Worm (Caenorhabditis elegans) whole organism, L4 larva: ENCODE data around the gene tra-1.

Experiments
- D1046.2 ChIP-seq: fragments of 200-800 bp; sonication (Bioruptor generic); IDR thresholded peaks from 2 replicates; pipeline ENCODE4 v1.3.6; 2022; ENCODE audit warnings: missing genetic modification characterization, missing compliant biosample characterization
- F26F4.8 ChIP-seq: fragments of 200-800 bp; sonication (Bioruptor generic); conservative IDR thresholded peaks from 2 replicates; pipeline ENCODE4 v1.3.6; 2022; ENCODE audit warnings: missing genetic modification characterization, missing compliant biosample characterization
- F37D6.2 ChIP-seq: sonication (generic microtip); optimal IDR thresholded peaks from 2 replicates; lab custom pipeline; 2016; ENCODE audit warnings: mild to moderate bottlenecking, missing genetic modification characterization, missing compliant biosample characterization
- R02D3.7 ChIP-seq: fragments of 150-350 bp; sonication (generic microtip); optimal IDR thresholded peaks from 3 replicates; lab custom pipeline; 2014; ENCODE audit warnings: missing biosample characterization, missing genetic modification characterization
- T20F7.1 ChIP-seq: fragments of 200-800 bp; sonication (Bioruptor generic); optimal IDR thresholded peaks from 2 replicates; lab custom pipeline; 2018; ENCODE audit warnings: mild to moderate bottlenecking, missing genetic modification characterization, missing compliant biosample characterization
- T26A8.4 ChIP-seq: fragments of 200-800 bp; sonication (Bioruptor generic); IDR thresholded peaks from 2 replicates; pipeline ENCODE4 v1.3.6; 2022; ENCODE audit warnings: missing genetic modification characterization, missing compliant biosample characterization
- ZK337.2 ChIP-seq: fragments of 200-800 bp; sonication (Bioruptor generic); IDR thresholded peaks from 2 replicates; pipeline ENCODE4 v1.3.6; 2022; ENCODE audit warnings: missing genetic modification reagents, missing genetic modification characterization, missing compliant biosample characterization
- attf-4 ChIP-seq: sonication (generic microtip); optimal IDR thresholded peaks from 3 replicates; lab custom pipeline; 2017; ENCODE audit warnings: missing biosample characterization, missing genetic modification characterization
- ceh-20 ChIP-seq: fragments of 200-800 bp; sonication (Bioruptor generic); IDR thresholded peaks from 2 replicates; pipeline ENCODE4 v1.3.6; 2022; ENCODE audit warnings: missing genetic modification reagents, missing genetic modification characterization, missing compliant biosample characterization
- ceh-32 ChIP-seq: sonication (generic microtip); optimal IDR thresholded peaks from 2 replicates; lab custom pipeline; 2016; ENCODE audit warnings: mild to moderate bottlenecking, missing genetic modification characterization, missing compliant biosample characterization; ENCODE audit not compliant: poor library complexity
- ceh-44 ChIP-seq: fragments of 200-800 bp; sonication (Bioruptor generic); IDR thresholded peaks from 2 replicates; pipeline ENCODE4 v1.3.6; 2022; ENCODE audit warnings: missing genetic modification reagents, missing genetic modification characterization, missing compliant biosample characterization
- ceh-62 ChIP-seq: sonication (generic microtip); optimal IDR thresholded peaks from 2 replicates; lab custom pipeline; 2017; ENCODE audit warnings: missing biosample characterization, missing genetic modification characterization
- ceh-82 ChIP-seq: sonication (generic microtip); optimal IDR thresholded peaks from 2 replicates; lab custom pipeline; 2017; ENCODE audit warnings: missing biosample characterization, missing genetic modification characterization
- ctbp-1 ChIP-seq: fragments of 200-800 bp; sonication (Bioruptor generic); IDR thresholded peaks from 2 replicates; pipeline ENCODE4 v1.3.6; 2022; ENCODE audit warnings: missing genetic modification reagents, missing genetic modification characterization, missing compliant biosample characterization
- daf-19 ChIP-seq: fragments of 200-800 bp; sonication (Bioruptor generic); conservative IDR thresholded peaks from 2 replicates; pipeline ENCODE4 v1.3.6; 2022; ENCODE audit warnings: missing genetic modification characterization, missing compliant biosample characterization
- daf-8 ChIP-seq: fragments of 200-800 bp; sonication (Bioruptor generic); IDR thresholded peaks from 2 replicates; pipeline ENCODE4 v1.3.6; 2022; ENCODE audit warnings: missing genetic modification characterization, missing compliant biosample characterization
- dpl-1 ChIP-seq: fragments of 150-350 bp; optimal IDR thresholded peaks from 2 replicates; lab custom pipeline; 2014; ENCODE audit warnings: missing biosample characterization, missing genetic modification reagents, missing genetic modification characterization
- egl-43 ChIP-seq: fragments of 200-800 bp; sonication (Bioruptor generic); IDR thresholded peaks from 2 replicates; pipeline ENCODE4 v1.3.6; 2022; ENCODE audit warnings: missing genetic modification reagents, missing genetic modification characterization, missing compliant biosample characterization
- fkh-10 ChIP-seq: fragments of 150-350 bp; optimal IDR thresholded peaks from 2 replicates; lab custom pipeline; 2014; ENCODE audit warnings: missing biosample characterization, missing genetic modification reagents, missing genetic modification characterization
- gei-8 ChIP-seq: fragments of 200-800 bp; sonication (Bioruptor generic); optimal IDR thresholded peaks from 2 replicates; lab custom pipeline; 2018; ENCODE audit warnings: mild to moderate bottlenecking, missing genetic modification characterization, missing compliant biosample characterization
- hif-1 ChIP-seq, 2 experiments: sonication (generic microtip); optimal IDR thresholded peaks; 2 replicates each; lab custom pipeline; 2016 to 2017; ENCODE audit warnings: missing compliant biosample characterization in 2 of 2, missing genetic modification characterization in 2 of 2, missing genetic modification reagents in 2 of 2, missing genotype in 2 of 2, mild to moderate bottlenecking in 1 of 2
- hlh-11 ChIP-seq: fragments of 200-800 bp; sonication (Bioruptor generic); optimal IDR thresholded peaks from 2 replicates; lab custom pipeline; 2018; ENCODE audit warnings: mild to moderate bottlenecking, missing genetic modification characterization, missing compliant biosample characterization
- hlh-30 ChIP-seq: sonication (generic microtip); optimal IDR thresholded peaks from 2 replicates; lab custom pipeline; 2017; ENCODE audit warnings: antibody characterized with exemption, mild to moderate bottlenecking, missing genetic modification characterization, missing compliant biosample characterization; ENCODE audit not compliant: insufficient read depth
- hmg-1.1 ChIP-seq: fragments of 200-800 bp; sonication (Bioruptor generic); IDR thresholded peaks from 2 replicates; pipeline ENCODE4 v1.3.6; 2022; ENCODE audit warnings: missing genetic modification reagents, missing genetic modification characterization, missing compliant biosample characterization
- lim-7 ChIP-seq: fragments of 200-800 bp; sonication (Bioruptor generic); IDR thresholded peaks from 2 replicates; pipeline ENCODE4 v1.3.6; 2022; ENCODE audit warnings: missing genetic modification characterization, missing compliant biosample characterization
- lin-38 ChIP-seq: fragments of 200-800 bp; sonication (Bioruptor generic); IDR thresholded peaks from 2 replicates; pipeline ENCODE4 v1.3.6; 2022; ENCODE audit warnings: missing genetic modification reagents, missing genetic modification characterization, missing compliant biosample characterization
- lir-3 ChIP-seq: sonication (generic microtip); optimal IDR thresholded peaks from 2 replicates; lab custom pipeline; 2016; ENCODE audit warnings: mild to moderate bottlenecking, missing genetic modification characterization, missing compliant biosample characterization
- mdl-1 ChIP-seq, 2 experiments: fragments of 150-350 bp in 1 of 2; sonication (generic microtip) in 1 of 2; optimal IDR thresholded peaks; 2 replicates each; lab custom pipeline; 2014 to 2017; ENCODE audit warnings: missing biosample characterization in 2 of 2, missing genetic modification characterization in 2 of 2
- mdt-29 ChIP-seq: fragments of 200-800 bp; sonication (Bioruptor generic); IDR thresholded peaks from 2 replicates; pipeline ENCODE4 v1.3.6; 2022; ENCODE audit warnings: missing genetic modification reagents, missing genetic modification characterization, missing compliant biosample characterization
- mep-1 ChIP-seq: fragments of 150-350 bp; sonication (generic microtip); optimal IDR thresholded peaks from 3 replicates; lab custom pipeline; 2014; ENCODE audit warnings: missing biosample characterization, missing genetic modification characterization
- mxl-2 ChIP-seq: fragments of 200-800 bp; sonication (Bioruptor generic); conservative IDR thresholded peaks from 2 replicates; pipeline ENCODE4 v1.3.6; 2022; ENCODE audit warnings: missing genetic modification reagents, missing genetic modification characterization, missing compliant biosample characterization
- mxl-3 ChIP-seq: fragments of 200-800 bp; sonication (Bioruptor generic); optimal IDR thresholded peaks from 2 replicates; lab custom pipeline; 2018; ENCODE audit warnings: mild to moderate bottlenecking, missing genetic modification characterization, missing compliant biosample characterization
- nhr-25 ChIP-seq: sonication (generic microtip); optimal IDR thresholded peaks from 2 replicates; lab custom pipeline; 2017; ENCODE audit warnings: missing genetic modification characterization, mild to moderate bottlenecking, missing compliant biosample characterization, antibody characterized with exemption, moderate library complexity, borderline replicate concordance; ENCODE audit not compliant: insufficient read depth
- nhr-28 ChIP-seq: fragments of 150-350 bp; optimal IDR thresholded peaks from 2 replicates; lab custom pipeline; 2014; ENCODE audit warnings: missing biosample characterization, missing genetic modification characterization
- nhr-48 ChIP-seq: sonication (generic microtip); optimal IDR thresholded peaks from 2 replicates; lab custom pipeline; 2016; ENCODE audit warnings: mild to moderate bottlenecking, missing genetic modification characterization, missing compliant biosample characterization
- nhr-77 ChIP-seq: fragments of 150-350 bp; optimal IDR thresholded peaks from 2 replicates; lab custom pipeline; 2014; ENCODE audit warnings: missing biosample characterization, missing genetic modification characterization
- pha-4 ChIP-seq, 2 experiments: fragments of 150-350 bp in 1 of 2; fragments of 200-800 bp in 1 of 2; sonication (Bioruptor generic) in 1 of 2; IDR thresholded peaks in 1 of 2; optimal IDR thresholded peaks in 1 of 2; 2 replicates each; pipeline versions ENCODE4 v1.3.6 to Lab custom; 2014 to 2022; ENCODE audit warnings: missing genetic modification characterization in 2 of 2, missing genetic modification reagents in 2 of 2, missing biosample characterization in 1 of 2, missing compliant biosample characterization in 1 of 2
- rbr-2 ChIP-seq: sonication (generic microtip); optimal IDR thresholded peaks from 2 replicates; lab custom pipeline; 2016; ENCODE audit warnings: missing genotype, missing genetic modification characterization, missing compliant biosample characterization
- saeg-2 ChIP-seq: fragments of 200-800 bp; sonication (Bioruptor generic); IDR thresholded peaks from 2 replicates; pipeline ENCODE4 v1.3.6; 2022; ENCODE audit warnings: missing genetic modification reagents, missing genetic modification characterization, missing compliant biosample characterization
- sdz-12 ChIP-seq: fragments of 200-800 bp; sonication (Bioruptor generic); optimal IDR thresholded peaks from 2 replicates; lab custom pipeline; 2018; ENCODE audit warnings: mild to moderate bottlenecking, missing genetic modification characterization, missing compliant biosample characterization
- set-16 ChIP-seq: fragments of 200-800 bp; sonication (Bioruptor generic); IDR thresholded peaks from 2 replicates; pipeline ENCODE4 v1.3.6; 2022; ENCODE audit warnings: missing genetic modification reagents, missing genetic modification characterization, missing compliant biosample characterization
- snpc-1.2 ChIP-seq: fragments of 200-800 bp; sonication (Bioruptor generic); IDR thresholded peaks from 2 replicates; pipeline ENCODE4 v1.3.6; 2022; ENCODE audit warnings: missing genetic modification reagents, missing genetic modification characterization, missing compliant biosample characterization
- tra-1 ChIP-seq: fragments of 200-800 bp; sonication (Bioruptor generic); IDR thresholded peaks from 2 replicates; pipeline ENCODE4 v1.3.6; 2022; ENCODE audit warnings: missing genetic modification reagents, missing genetic modification characterization, missing compliant biosample characterization
- unc-130 ChIP-seq: sonication (generic microtip); optimal IDR thresholded peaks from 2 replicates; lab custom pipeline; 2016; ENCODE audit warnings: missing genetic modification reagents, missing genetic modification characterization, missing compliant biosample characterization
- unc-62 ChIP-seq, 3 experiments: fragments of 150-350 bp in 1 of 3; sonication (generic microtip); optimal IDR thresholded peaks in 2 of 3; peaks in 1 of 3; 1 replicate in 1 of 3; 2 replicates in 2 of 3; lab custom pipeline; 2014 to 2017; ENCODE audit warnings: missing biosample characterization in 3 of 3, missing genetic modification characterization in 3 of 3, missing genetic modification reagents in 3 of 3, missing genotype in 1 of 3
- zfp-2 ChIP-seq: sonication (generic microtip); optimal IDR thresholded peaks from 2 replicates; lab custom pipeline; 2016; ENCODE audit warnings: mild to moderate bottlenecking, missing genetic modification characterization, missing compliant biosample characterization
- zip-11 ChIP-seq: fragments of 200-800 bp; sonication (Bioruptor generic); IDR thresholded peaks from 2 replicates; pipeline ENCODE4 v1.3.6; 2022; ENCODE audit warnings: missing genetic modification characterization, missing compliant biosample characterization
- zip-2 ChIP-seq: fragments of 150-350 bp; optimal IDR thresholded peaks from 2 replicates; lab custom pipeline; 2014; ENCODE audit warnings: missing biosample characterization, missing genetic modification characterization

tra-1 gene

DNA sequence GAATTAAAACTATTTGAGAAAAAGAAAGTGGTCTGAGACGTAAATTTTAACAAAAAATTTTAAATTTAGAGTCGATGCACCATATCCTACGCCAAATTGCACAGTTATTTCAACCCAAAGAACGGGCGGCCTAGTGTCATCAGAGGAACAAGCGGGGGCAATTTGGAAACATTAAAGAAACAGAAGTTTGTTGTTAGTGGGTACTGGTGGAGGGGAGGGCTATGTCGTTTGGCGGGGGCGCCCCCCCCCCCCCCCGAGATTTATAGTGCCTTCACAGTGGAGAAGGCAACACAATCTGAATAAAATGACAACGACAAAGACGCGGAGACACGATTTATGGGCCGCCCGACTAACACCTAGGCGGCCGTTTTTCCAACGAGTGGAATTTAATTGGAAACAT lies 11.9 kb upstream of the tra-1 start:
- no peak for TF ChIP-seq daf-8 (GFP tag; lab: Robert Waterston, UW)
- TF ChIP-seq unc-62 (GFP tag; optimal IDR thresholded peaks at IDR 0.05 in 1 of 2; lab: Kevin White, UChicago), result peak in 1 of 2 experiments; percentile 60
- no peak for TF ChIP-seq unc-62 (tag; optimal IDR thresholded peaks at IDR 0.05; lab: Kevin White, UChicago)

DNA sequence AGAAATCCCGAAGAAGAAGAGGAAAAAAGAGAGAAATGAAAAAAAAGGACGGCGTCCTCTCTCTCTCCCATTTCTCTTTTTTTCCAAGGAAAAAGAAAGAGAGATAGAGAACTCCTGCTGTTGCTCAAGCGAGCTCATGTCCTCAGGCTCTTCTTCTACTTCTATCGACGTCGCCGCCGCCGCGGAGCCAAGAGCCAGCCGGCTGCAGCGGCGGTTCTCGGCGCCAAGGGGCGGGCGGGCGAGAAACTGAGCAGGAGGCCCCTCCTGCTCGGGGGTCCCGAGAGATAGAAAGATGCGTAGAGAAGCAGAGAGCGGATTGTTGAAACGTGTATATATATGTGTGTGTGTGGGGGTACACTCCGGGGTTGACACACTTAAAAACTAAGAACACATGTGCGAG lies 8.0 kb upstream of the tra-1 start:
- no peak for TF ChIP-seq daf-19 (GFP tag; lab: Robert Waterston, UW)
- TF ChIP-seq rbr-2 (tag; lab: Kevin White, UChicago), result peak; percentile 36
- no peak for TF ChIP-seq dpl-1 (GFP tag; lab: Kevin White, UChicago)
- peak; percentile 100 for TF ChIP-seq set-16 (GFP tag; lab: Robert Waterston, UW)
- TF ChIP-seq lin-38 (GFP tag; lab: Robert Waterston, UW), result no peak
- 0 out of 2 replicates have a peak, but pooled peaks have one; percentile 39 for TF ChIP-seq lim-7
- TF ChIP-seq nhr-25 (tag; lab: Kevin White, UChicago), result no peak
- TF ChIP-seq tra-1, result peak; percentile 59
- TF ChIP-seq hmg-1.1 (GFP tag; lab: Robert Waterston, UW), result peak; percentile 80
- no peak for TF ChIP-seq ceh-62 (tag; lab: Kevin White, UChicago)
- no peak for TF ChIP-seq nhr-77 (tag; lab: Kevin White, UChicago)
- TF ChIP-seq mdt-29 (GFP tag; lab: Robert Waterston, UW), result no peak
- no peak for TF ChIP-seq F26F4.8 (GFP tag; lab: Robert Waterston, UW)
- TF ChIP-seq F37D6.2 (tag; lab: Kevin White, UChicago), result peak; percentile 42
- no peak for TF ChIP-seq zfp-2 (tag; lab: Kevin White, UChicago)
- no peak for TF ChIP-seq saeg-2
- TF ChIP-seq ctbp-1 (GFP tag; lab: Robert Waterston, UW), result peak; percentile 76
- TF ChIP-seq T20F7.1, result no peak
- peak; percentile 64 for TF ChIP-seq hlh-11 (tag; lab: Kevin White, UChicago)
- TF ChIP-seq snpc-1.2, result no peak
- no peak for TF ChIP-seq nhr-28 (tag; lab: Kevin White, UChicago)
- no peak for TF ChIP-seq gei-8 (GFP tag; lab: Kevin White, UChicago)
- TF ChIP-seq lir-3 (tag; lab: Kevin White, UChicago), result no peak
- no peak for TF ChIP-seq sdz-12 (GFP tag; lab: Kevin White, UChicago)
- no peak for TF ChIP-seq D1046.2 (GFP tag; lab: Robert Waterston, UW)
- TF ChIP-seq fkh-10 (GFP tag; lab: Kevin White, UChicago), result peak; percentile 45
- TF ChIP-seq ceh-20, result peak; percentile 75
- peak in 1 of 2 experiments; percentile 41 for TF ChIP-seq mdl-1 (tag; optimal IDR thresholded peaks at IDR 0.05; lab: Kevin White, UChicago)
- no peak for TF ChIP-seq ceh-82
- no peak for TF ChIP-seq ceh-32 (tag; lab: Kevin White, UChicago)
- no peak for TF ChIP-seq ceh-44 (GFP tag; lab: Robert Waterston, UW)
- peak; percentile 57 for TF ChIP-seq hlh-30
- peak; percentile 72 for TF ChIP-seq mep-1
- TF ChIP-seq zip-11 (GFP tag; lab: Robert Waterston, UW), result no peak
- TF ChIP-seq zip-2 (tag; lab: Kevin White, UChicago), result no peak
- no peak for TF ChIP-seq unc-130
- peak; percentile 63; the same call in 1 of the 2 replicates for TF ChIP-seq egl-43 (GFP tag; lab: Robert Waterston, UW)
- peak; percentile 36 for TF ChIP-seq mxl-3 (GFP tag; lab: Kevin White, UChicago)
- peak in 1 of 2 experiments; percentile 34 for TF ChIP-seq hif-1 (tag; optimal IDR thresholded peaks at IDR 0.05; lab: Kevin White, UChicago)
- TF ChIP-seq T26A8.4 (GFP tag; lab: Robert Waterston, UW), result no peak
- peak; percentile 47; the same call in 1 of the 2 replicates for TF ChIP-seq pha-4 (GFP tag; IDR thresholded peaks at IDR 0.05; lab: Robert Waterston, UW)
- TF ChIP-seq pha-4 (tag; optimal IDR thresholded peaks at IDR 0.05; lab: Kevin White, UChicago), result no peak
- TF ChIP-seq R02D3.7 (tag; lab: Kevin White, UChicago), result no peak
- TF ChIP-seq attf-4 (tag; lab: Kevin White, UChicago), result no peak
- TF ChIP-seq nhr-48 (tag; lab: Kevin White, UChicago), result no peak
- TF ChIP-seq mxl-2 (GFP tag; lab: Robert Waterston, UW), result no peak
- no peak for TF ChIP-seq ZK337.2 (GFP tag; lab: Robert Waterston, UW)
